Fruit fly (Drosophila melanogaster) whole organism, pupa: ENCODE data around the gene CG33111.
A peak's percentile ranks its signal among the peaks of the same experiment; 100 is the strongest.

Experiments
- CG10348 ChIP-seq: fragments of 200-800 bp; sonication (Bioruptor generic); IDR thresholded peaks from 2 replicates; pipeline ENCODE4 v1.3.6; 2022; ENCODE audit warnings: missing biosample characterization, missing genetic modification characterization
- CG12605 ChIP-seq: fragments of 200-800 bp; sonication (Bioruptor generic); IDR thresholded peaks from 2 replicates; pipeline ENCODE4 v1.3.6; 2022; ENCODE audit warnings: missing biosample characterization, missing genetic modification characterization
- CG13204 ChIP-seq: fragments of 200-800 bp; sonication (Bioruptor generic); optimal IDR thresholded peaks from 2 replicates; lab custom pipeline; 2018; ENCODE audit warnings: missing biosample characterization, mild to moderate bottlenecking, missing genetic modification characterization, moderate library complexity
- CG14655 ChIP-seq: fragments of 200-800 bp; sonication (Bioruptor generic); optimal IDR thresholded peaks from 3 replicates; lab custom pipeline; 2017; ENCODE audit warnings: mild to moderate bottlenecking, missing biosample characterization, missing genetic modification reagents, missing genetic modification characterization
- CG15710 ChIP-seq: fragments of 200-800 bp; sonication (Bioruptor generic); optimal IDR thresholded peaks from 2 replicates; lab custom pipeline; 2018; ENCODE audit warnings: missing biosample characterization, mild to moderate bottlenecking, missing genetic modification characterization, moderate library complexity
- CG17806 ChIP-seq: fragments of 200-800 bp; sonication (Bioruptor generic); optimal IDR thresholded peaks from 2 replicates; lab custom pipeline; 2018; ENCODE audit warnings: missing biosample characterization, mild to moderate bottlenecking, missing genetic modification characterization, moderate library complexity
- CG32121 ChIP-seq: fragments of 200-800 bp; sonication (Bioruptor generic); IDR thresholded peaks from 2 replicates; pipeline ENCODE4 v1.3.6; 2022; ENCODE audit warnings: missing biosample characterization, missing genetic modification characterization
- CG34367 ChIP-seq: fragments of 200-800 bp; sonication (Bioruptor generic); optimal IDR thresholded peaks from 2 replicates; lab custom pipeline; 2018; ENCODE audit warnings: missing biosample characterization, mild to moderate bottlenecking, missing genetic modification characterization
- CG4496 ChIP-seq: fragments of 200-800 bp; sonication (Bioruptor generic); IDR thresholded peaks from 3 replicates; pipeline ENCODE4 v1.3.6; 2022; ENCODE audit warnings: missing biosample characterization, missing genetic modification characterization
- CG8159 ChIP-seq: fragments of 200-800 bp; sonication (Bioruptor generic); optimal IDR thresholded peaks from 3 replicates; lab custom pipeline; 2018; ENCODE audit warnings: missing biosample characterization, mild to moderate bottlenecking, missing genetic modification characterization, moderate library complexity
- CG8301 ChIP-seq: fragments of 200-800 bp; sonication (Bioruptor generic); optimal IDR thresholded peaks from 2 replicates; lab custom pipeline; 2018; ENCODE audit warnings: missing biosample characterization, mild to moderate bottlenecking, missing genetic modification characterization
- CG9948 ChIP-seq: fragments of 200-800 bp; sonication (Bioruptor generic); optimal IDR thresholded peaks from 2 replicates; lab custom pipeline; 2018; ENCODE audit warnings: missing biosample characterization, mild to moderate bottlenecking, missing genetic modification characterization, moderate library complexity
- D1 ChIP-seq: fragments of 200-800 bp; sonication (Bioruptor generic); optimal IDR thresholded peaks from 2 replicates; lab custom pipeline; 2018; ENCODE audit warnings: missing biosample characterization, mild to moderate bottlenecking, missing genetic modification characterization, moderate library complexity
- EcR ChIP-seq: fragments of 200-800 bp; sonication (Bioruptor generic); optimal IDR thresholded peaks from 3 replicates; lab custom pipeline; 2019; ENCODE audit warnings: missing biosample characterization, missing genetic modification characterization, mild to moderate bottlenecking, moderate library complexity, missing genetic modification reagents
- Ets98B ChIP-seq: fragments of 200-800 bp; sonication (Bioruptor generic); IDR thresholded peaks from 2 replicates; pipeline ENCODE4 v1.3.6; 2022; ENCODE audit warnings: missing biosample characterization, missing genetic modification characterization
- Pif1A ChIP-seq: fragments of 200-800 bp; sonication (Bioruptor generic); optimal IDR thresholded peaks from 3 replicates; lab custom pipeline; 2016; ENCODE audit warnings: missing biosample characterization, missing genetic modification characterization
- Pif1B ChIP-seq: fragments of 200-800 bp; sonication (Bioruptor generic); optimal IDR thresholded peaks from 3 replicates; lab custom pipeline; 2016; ENCODE audit warnings: missing biosample characterization, missing genetic modification characterization
- Snoo ChIP-seq: fragments of 200-800 bp; sonication (Bioruptor generic); optimal IDR thresholded peaks from 3 replicates; lab custom pipeline; 2017; ENCODE audit warnings: missing biosample characterization, mild to moderate bottlenecking, missing genetic modification characterization, inconsistent platforms
- fd96Ca ChIP-seq: fragments of 200-800 bp; sonication (Bioruptor generic); IDR thresholded peaks from 3 replicates; pipeline ENCODE4 v1.3.6; 2022; ENCODE audit warnings: missing biosample characterization, missing genetic modification characterization
- gl ChIP-seq: fragments of 200-800 bp; sonication (Bioruptor generic); optimal IDR thresholded peaks from 2 replicates; lab custom pipeline; 2018; ENCODE audit warnings: missing biosample characterization, mild to moderate bottlenecking, missing genetic modification characterization
- rn ChIP-seq: fragments of 200-800 bp; sonication (Bioruptor generic); IDR thresholded peaks from 2 replicates; pipeline ENCODE4 v1.3.6; 2022; ENCODE audit warnings: missing biosample characterization, missing genetic modification characterization

The CG33111 gene

DNA sequence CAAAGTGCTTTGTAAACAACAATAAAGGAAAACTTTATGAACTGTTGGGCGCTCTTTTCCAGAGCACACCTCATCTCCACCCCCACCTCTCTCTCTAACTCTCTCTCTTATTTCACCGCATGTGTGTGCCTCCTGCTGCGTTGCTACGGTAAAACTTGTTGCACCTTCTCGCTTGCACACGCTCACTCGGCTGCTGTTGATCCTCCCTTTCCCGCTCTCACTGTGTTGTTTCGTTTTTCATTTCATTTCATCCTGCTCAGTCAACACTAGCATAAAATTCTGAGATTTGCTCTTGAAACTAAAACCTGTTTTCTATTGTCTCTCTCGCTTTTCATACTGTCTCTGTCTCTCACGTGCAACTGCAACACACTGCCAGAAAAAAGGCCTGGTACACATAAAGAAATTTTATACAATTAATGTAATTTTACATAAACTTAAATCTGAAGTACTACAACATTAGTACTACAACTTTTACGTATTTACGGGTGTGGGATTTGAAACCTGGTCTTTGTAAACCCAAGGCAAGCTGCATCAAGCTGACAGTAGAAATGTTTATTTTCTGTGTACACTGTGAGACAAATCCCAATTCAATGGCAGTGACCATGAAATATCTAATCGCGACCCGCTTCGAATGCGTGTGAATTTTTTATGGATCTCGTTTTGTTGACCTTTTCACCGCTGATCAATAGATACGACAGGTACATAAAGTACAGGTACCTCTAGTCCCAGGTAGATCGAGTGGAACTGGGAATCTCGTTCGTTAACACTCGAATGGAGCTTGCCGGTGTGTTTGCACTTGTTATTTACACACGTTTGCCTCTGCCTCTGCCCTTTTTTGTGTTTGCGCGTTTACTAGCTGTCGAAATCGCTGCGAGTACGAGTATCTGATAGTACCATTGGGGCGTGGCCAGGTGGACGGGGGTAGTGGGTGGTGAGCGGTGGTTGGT, 36.3 kb downstream of the CG33111 start:
- TF ChIP-seq EcR (GFP tag; lab: Kevin White, UChicago) (peak; percentile 45), rn (GFP tag; lab: Robert Waterston, UW) (peak; percentile 80), CG12605 (peak; percentile 85), Pif1A (GFP tag; lab: Kevin White, UChicago) (peak; percentile 91), CG8159 (peak; percentile 89), CG8301 (tag; lab: Kevin White, UChicago) (peak; percentile 95), Ets98B (GFP tag; lab: Robert Waterston, UW) (peak; percentile 92), CG4496 (GFP tag; lab: Robert Waterston, UW) (peak; percentile 94), CG34367 (peak; percentile 89), Snoo (peak; percentile 75), CG10348 (GFP tag; lab: Robert Waterston, UW) (peak; percentile 69), CG13204 (GFP tag; lab: Kevin White, UChicago) (peak; percentile 29), gl (peak; percentile 62), CG17806 (tag; lab: Kevin White, UChicago) (peak; percentile 93), Pif1B (peak; percentile 95), CG14655 (peak; percentile 96), CG15710 (tag; lab: Kevin White, UChicago) (peak; percentile 84), D1 (tag; lab: Kevin White, UChicago) (no peak), fd96Ca (GFP tag; lab: Robert Waterston, UW) (peak; percentile 93), CG9948 (tag; lab: Kevin White, UChicago) (peak; percentile 92), CG32121 (GFP tag; lab: Robert Waterston, UW) (peak; percentile 90)
- TF ChIP-seq, all 21 proteins: peak for 20

dm6 chr3R:23781466-23781935, 37.5 kb downstream of the CG33111 start, which contains the start of the genes Nup98-96 and mbc:
Gene Nup98-96 (minus strand): TSS chr3R:23781621.
Gene mbc (plus strand): TSS chr3R:23781765.
- TF ChIP-seq EcR (GFP tag; lab: Kevin White, UChicago) (peak; percentile 18), CG13204 (GFP tag; lab: Kevin White, UChicago) (peak; percentile 39), CG8159 (peak; percentile 84), Ets98B (GFP tag; lab: Robert Waterston, UW) (peak; percentile 80), CG34367 (peak; percentile 65), CG12605 (no peak), CG8301 (tag; lab: Kevin White, UChicago) (peak; percentile 70), CG10348 (GFP tag; lab: Robert Waterston, UW) (peak; percentile 67; the same call in 1 of the 2 replicates), Snoo (peak; percentile 71), Pif1B (peak; percentile 43), CG17806 (tag; lab: Kevin White, UChicago) (peak; percentile 77), fd96Ca (GFP tag; lab: Robert Waterston, UW) (peak; percentile 79), CG15710 (tag; lab: Kevin White, UChicago) (peak; percentile 80), CG32121 (GFP tag; lab: Robert Waterston, UW) (peak; percentile 62; the same call in 1 of the 2 replicates), rn (GFP tag; lab: Robert Waterston, UW) (peak; percentile 85), CG14655 (peak; percentile 72), Pif1A (GFP tag; lab: Kevin White, UChicago) (no peak), CG4496 (GFP tag; lab: Robert Waterston, UW) (peak; percentile 90), D1 (tag; lab: Kevin White, UChicago) (no peak), CG9948 (tag; lab: Kevin White, UChicago) (peak; percentile 77), gl (peak; percentile 21)

dm6 chr3R:23780757-23781156, 38.3 kb downstream of the CG33111 start:
- no peak for TF ChIP-seq Ets98B (GFP tag; lab: Robert Waterston, UW)
- TF ChIP-seq CG9948 (tag; lab: Kevin White, UChicago): no peak
- no peak for TF ChIP-seq CG14655
- no peak for TF ChIP-seq Snoo
- no peak for TF ChIP-seq D1 (tag; lab: Kevin White, UChicago)
- TF ChIP-seq CG8159: no peak

- TF ChIP-seq CG14655: no peak
- TF ChIP-seq, all 21 proteins: peak for 0
Observed at dm6 chr3R:23773610-23774364, 45.2 kb downstream of the CG33111 start, which contains the start of gene CG10208. Gene CG10208 (minus strand): TSS chr3R:23774127.

DNA sequence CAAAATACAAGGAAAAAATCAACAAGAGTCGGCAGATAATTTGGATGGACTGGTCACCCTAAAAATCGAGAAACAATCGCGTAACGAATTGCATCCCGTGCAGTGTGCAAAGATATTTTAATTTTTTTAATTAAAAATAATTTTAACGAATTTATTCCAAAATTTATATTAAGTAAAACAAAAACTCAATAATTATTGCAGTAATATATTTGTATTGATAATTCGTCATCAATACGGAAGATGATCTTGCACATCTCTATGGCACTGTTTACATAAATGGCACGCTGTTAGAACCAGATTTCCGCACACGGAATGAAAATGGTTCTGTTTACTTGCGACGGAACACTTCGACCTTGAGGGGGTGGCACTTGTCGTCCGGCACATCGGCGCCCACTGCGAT, 46.2 kb downstream of the CG33111 start, which contains the start of gene tst:
TSS of gene tst (minus strand) at position 52 of the 400 bp plus-strand sequence.
- TF ChIP-seq CG34367 (peak; percentile 80), CG17806 (tag; lab: Kevin White, UChicago) (peak; percentile 89), CG10348 (GFP tag; lab: Robert Waterston, UW) (peak; percentile 76), CG8301 (tag; lab: Kevin White, UChicago) (peak; percentile 82), CG15710 (tag; lab: Kevin White, UChicago) (peak; percentile 89), CG13204 (GFP tag; lab: Kevin White, UChicago) (no peak), EcR (GFP tag; lab: Kevin White, UChicago) (no peak), gl (peak; percentile 49), Pif1A (GFP tag; lab: Kevin White, UChicago) (no peak), Ets98B (GFP tag; lab: Robert Waterston, UW) (peak; percentile 95), CG4496 (GFP tag; lab: Robert Waterston, UW) (peak; percentile 94), fd96Ca (GFP tag; lab: Robert Waterston, UW) (peak; percentile 94), CG14655 (peak; percentile 91), CG12605 (peak; percentile 84), rn (GFP tag; lab: Robert Waterston, UW) (peak; percentile 95), Pif1B (no peak), D1 (tag; lab: Kevin White, UChicago) (no peak), CG32121 (GFP tag; lab: Robert Waterston, UW) (peak; percentile 95), CG8159 (peak; percentile 87), Snoo (peak; percentile 87), CG9948 (tag; lab: Kevin White, UChicago) (peak; percentile 87)
- TF ChIP-seq, all 21 proteins: peak for 16
